Worm (Caenorhabditis elegans): Measurements from ENCODE around the gene dlst-1.

DNA sequence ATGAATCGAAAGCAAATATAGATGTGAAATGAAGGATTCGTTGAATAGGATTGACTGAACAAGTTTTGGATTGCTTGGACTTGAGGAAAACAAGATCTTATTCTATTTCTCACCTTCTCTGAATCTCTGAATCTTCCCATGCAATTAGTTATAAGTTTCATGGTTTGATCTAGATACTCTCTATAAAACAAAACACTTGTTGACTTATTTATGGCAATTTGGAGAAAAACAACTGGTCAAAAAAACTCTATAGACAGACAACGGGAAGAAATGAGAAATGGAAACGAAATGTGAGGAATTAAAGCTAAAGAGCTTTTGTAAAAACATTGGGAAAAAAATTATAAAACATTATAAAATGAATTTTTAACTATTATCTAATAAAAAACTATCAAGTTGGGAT is 14.2 kb downstream of the dlst-1 start, which contains the start of gene W02F12.8:
- TF ChIP-seq ama-1 (optimal IDR thresholded peaks at IDR 0.05), result no peak
- no peak for TF ChIP-seq pha-4 (GFP tag; IDR thresholded peaks at IDR 0.05)
- no peak for TF ChIP-seq pha-4 (tag; optimal IDR thresholded peaks at IDR 0.05)
- TF ChIP-seq Y5F2A.4 (GFP tag; optimal IDR thresholded peaks at IDR 0.05), result no peak
- no peak for TF ChIP-seq lin-13 (GFP tag; optimal IDR thresholded peaks at IDR 0.05)
- TF ChIP-seq mep-1 (tag; optimal IDR thresholded peaks at IDR 0.05), result no peak
- no peak for TF ChIP-seq unc-39 (tag; optimal IDR thresholded peaks at IDR 0.05)
- no peak for TF ChIP-seq egl-27 (tag; optimal IDR thresholded peaks at IDR 0.05)
